Fruit fly (Drosophila melanogaster): ENCODE measurements around the gene CG8100.

DNA sequence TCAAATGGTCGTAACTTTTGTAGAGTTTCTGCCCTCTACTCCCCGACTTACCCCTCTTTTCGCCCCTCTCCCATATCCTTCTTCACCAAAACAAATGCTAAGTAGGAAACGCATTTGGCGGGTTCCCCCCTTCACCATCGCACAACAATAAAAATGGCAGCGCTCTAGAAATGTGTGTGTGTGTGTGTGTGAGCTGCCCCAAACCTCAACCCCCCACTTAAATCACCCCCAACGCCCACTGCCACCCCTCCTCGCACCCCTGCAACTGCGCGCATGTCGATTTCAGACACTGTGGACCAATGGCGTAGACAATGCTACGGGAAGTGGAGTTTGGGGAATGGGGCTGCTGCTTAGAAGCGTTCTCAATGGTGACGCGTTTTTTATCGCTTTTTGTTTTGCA, 26.4 kb downstream of the CG8100 start:
- TF ChIP-seq CG7101 (tag; optimal IDR thresholded peaks at IDR 0.05) (no peak), bab1 (GFP tag; optimal IDR thresholded peaks at IDR 0.05) (no peak), CG5204 (GFP tag; optimal IDR thresholded peaks at IDR 0.05) (no peak), CG12768 (GFP tag; optimal IDR thresholded peaks at IDR 0.05) (no peak), toe (GFP tag; optimal IDR thresholded peaks at IDR 0.05) (no peak), CG11617 (GFP tag; optimal IDR thresholded peaks at IDR 0.05) (no peak), cnc (optimal IDR thresholded peaks at IDR 0.05) (no peak), ovo (GFP tag; optimal IDR thresholded peaks at IDR 0.05) (no peak), Mnt (GFP tag; optimal IDR thresholded peaks at IDR 0.05) (no peak)

Data from whole organism, adult.